Worm (Caenorhabditis elegans): ENCODE measurements around the gene inx-9.

- no peak for TF ChIP-seq sea-2 (GFP tag; optimal IDR thresholded peaks at IDR 0.05)
- TF ChIP-seq ceh-28 (tag; optimal IDR thresholded peaks at IDR 0.05): no peak
- TF ChIP-seq daf-12 (tag; optimal IDR thresholded peaks at IDR 0.05): no peak
- no peak for TF ChIP-seq nhr-28 (tag; optimal IDR thresholded peaks at IDR 0.05)
- TF ChIP-seq nhr-76 (tag; optimal IDR thresholded peaks at IDR 0.05): no peak
- TF ChIP-seq lin-15B (tag; optimal IDR thresholded peaks at IDR 0.05): no peak
- TF ChIP-seq nhr-237 (tag; optimal IDR thresholded peaks at IDR 0.05): no peak
Measured at ce11 chrIV:11718653-11719052, 42.5 kb downstream of the inx-9 start.

Measured in whole organism, L3 larva.